Worm (Caenorhabditis elegans) whole organism, young adult: ENCODE results near the gene mltn-13.

Source experiments
- F22D6.2 ChIP-seq: sonication (generic microtip); optimal IDR thresholded peaks from 2 replicates; lab custom pipeline; 2016; ENCODE audit warnings: mild to moderate bottlenecking, missing genetic modification characterization, missing compliant biosample characterization
- akir-1 ChIP-seq: fragments of 200-800 bp; sonication (Bioruptor generic); optimal IDR thresholded peaks from 2 replicates; lab custom pipeline; 2018; ENCODE audit warnings: mild to moderate bottlenecking, missing genetic modification characterization, moderate library complexity, missing compliant biosample characterization
- aptf-2 ChIP-seq: fragments of 200-800 bp; sonication (Bioruptor generic); conservative IDR thresholded peaks from 2 replicates; pipeline ENCODE4 v1.3.6; 2022; ENCODE audit warnings: missing genetic modification reagents, missing genetic modification characterization, missing compliant biosample characterization
- atf-7 ChIP-seq: sonication (generic microtip); optimal IDR thresholded peaks from 2 replicates; lab custom pipeline; 2017; ENCODE audit warnings: mild to moderate bottlenecking, missing genetic modification characterization, missing compliant biosample characterization
- ceh-40 ChIP-seq: fragments of 200-800 bp; sonication (Bioruptor generic); IDR thresholded peaks from 2 replicates; pipeline ENCODE4 v1.3.6; 2022; ENCODE audit warnings: missing genetic modification characterization, missing compliant biosample characterization
- die-1 ChIP-seq: sonication (generic microtip); optimal IDR thresholded peaks from 2 replicates; lab custom pipeline; 2016; ENCODE audit warnings: missing genotype, mild to moderate bottlenecking, missing genetic modification characterization, missing compliant biosample characterization
- egl-44 ChIP-seq: fragments of 200-800 bp; sonication (Bioruptor generic); IDR thresholded peaks from 2 replicates; pipeline ENCODE4 v1.3.6; 2022; ENCODE audit warnings: missing genetic modification reagents, missing genetic modification characterization, missing compliant biosample characterization
- hlh-12 ChIP-seq: sonication (generic microtip); optimal IDR thresholded peaks from 2 replicates; lab custom pipeline; 2016; ENCODE audit warnings: missing genetic modification characterization, missing compliant biosample characterization
- sdz-38 ChIP-seq: sonication (generic microtip); optimal IDR thresholded peaks from 2 replicates; lab custom pipeline; 2016; ENCODE audit warnings: missing genotype, missing genetic modification characterization, missing compliant biosample characterization
- snpc-4 ChIP-seq, 5 experiments: fragments of 150-350 bp in 1 of 5; sonication (generic microtip) in 4 of 5; optimal IDR thresholded peaks; 2 replicates each; lab custom pipeline; 2014 to 2018; ENCODE audit warnings: missing genetic modification characterization in 5 of 5, missing biosample characterization in 3 of 5, antibody characterized with exemption in 2 of 5, mild to moderate bottlenecking in 2 of 5, missing compliant biosample characterization in 2 of 5, missing genotype in 2 of 5, moderate library complexity in 2 of 5, missing genetic modification reagents in 1 of 5
- unc-130 ChIP-seq: sonication (generic microtip); optimal IDR thresholded peaks from 2 replicates; lab custom pipeline; 2016; ENCODE audit warnings: missing genetic modification reagents, missing genetic modification characterization, missing compliant biosample characterization
- zfh-2 ChIP-seq: fragments of 200-800 bp; sonication (Bioruptor generic); conservative IDR thresholded peaks from 2 replicates; pipeline ENCODE4 v1.3.6; 2022; ENCODE audit warnings: missing genetic modification reagents, missing genetic modification characterization, missing compliant biosample characterization
- ztf-25 ChIP-seq: fragments of 200-800 bp; sonication (Bioruptor generic); IDR thresholded peaks from 2 replicates; pipeline ENCODE4 v1.3.6; 2022; ENCODE audit warnings: missing genetic modification reagents, missing genetic modification characterization, missing compliant biosample characterization

ce11 chrX:4484072-4484471 lies 35.9 kb upstream of the mltn-13 start:
- TF ChIP-seq sdz-38 (tag; lab: Kevin White, UChicago) (no peak), egl-44 (GFP tag; lab: Robert Waterston, UW) (no peak), ceh-40 (GFP tag; lab: Robert Waterston, UW) (no peak), unc-130 (GFP tag; lab: Kevin White, UChicago) (no peak), F22D6.2 (tag; lab: Kevin White, UChicago) (no peak), aptf-2 (no peak), akir-1 (GFP tag; lab: Kevin White, UChicago) (no peak), hlh-12 (tag; lab: Kevin White, UChicago) (no peak), zfh-2 (no peak), atf-7 (tag; lab: Kevin White, UChicago) (no peak), ztf-25 (GFP tag; lab: Robert Waterston, UW) (no peak), snpc-4 (GFP tag; optimal IDR thresholded peaks at IDR 0.05; lab: Kevin White, UChicago) (no peak), snpc-4 (tag; optimal IDR thresholded peaks at IDR 0.05; lab: Kevin White, UChicago) (no peak), die-1 (tag; lab: Kevin White, UChicago) (no peak)
